Fruit fly (Drosophila melanogaster): Measurements from ENCODE around the gene fusl.

- TF ChIP-seq CG12605 (GFP tag; IDR thresholded peaks at IDR 0.05) (no peak), CG13204 (GFP tag; optimal IDR thresholded peaks at IDR 0.05) (no peak), Snoo (tag; optimal IDR thresholded peaks at IDR 0.05) (no peak), CG32121 (GFP tag; IDR thresholded peaks at IDR 0.05) (no peak), Pif1A (GFP tag; optimal IDR thresholded peaks at IDR 0.05) (no peak), CG17806 (tag; optimal IDR thresholded peaks at IDR 0.05) (no peak), CG15710 (tag; optimal IDR thresholded peaks at IDR 0.05) (no peak), CG8159 (tag; optimal IDR thresholded peaks at IDR 0.05) (no peak), EcR (GFP tag; optimal IDR thresholded peaks at IDR 0.05) (no peak), CG34367 (tag; optimal IDR thresholded peaks at IDR 0.05) (no peak), Ets98B (GFP tag; IDR thresholded peaks at IDR 0.05) (no peak), D1 (tag; optimal IDR thresholded peaks at IDR 0.05) (no peak), CG4496 (GFP tag; IDR thresholded peaks at IDR 0.05) (no peak)
Observed at dm6 chr2L:5367983-5368382, 30.1 kb upstream of the fusl start.
